Worm (Caenorhabditis elegans): ENCODE data around the gene Y73F4A.2.

DNA sequence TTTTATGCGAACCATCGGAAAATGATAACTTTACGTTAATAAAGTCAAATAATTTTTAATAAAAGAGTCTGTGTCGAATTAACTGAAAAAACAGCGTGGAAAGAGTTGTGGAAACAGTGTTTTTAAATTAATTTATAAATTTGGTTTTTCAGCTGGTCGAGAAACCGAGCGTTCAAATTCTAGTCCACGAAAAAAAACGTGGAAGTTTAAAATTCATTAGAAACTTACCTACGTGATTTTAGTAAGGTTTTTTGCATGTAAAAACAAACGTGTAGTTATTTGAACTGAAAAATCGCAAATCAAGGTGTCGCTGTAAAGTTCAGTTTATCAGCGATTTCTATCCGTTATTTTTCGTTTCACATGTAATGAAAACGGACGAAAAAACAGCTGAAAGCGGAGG lies 35.3 kb upstream of the Y73F4A.2 start, which contains the start of gene mans-4:
- TF ChIP-seq him-1 (tag; optimal IDR thresholded peaks at IDR 0.05) (no peak), W03F9.2 (tag; optimal IDR thresholded peaks at IDR 0.05) (no peak)

Measured in whole organism, L4/young adult.